Fruit fly (Drosophila melanogaster) whole organism, larva: ENCODE data around the gene CG40472.

Experiments
- noc ChIP-seq: fragments of 200-800 bp; sonication (Bioruptor generic); optimal IDR thresholded peaks from 3 replicates; lab custom pipeline; 2019; ENCODE audit warnings: missing biosample characterization, mild to moderate bottlenecking, missing genetic modification characterization, moderate library complexity

The CG40472 gene

DNA sequence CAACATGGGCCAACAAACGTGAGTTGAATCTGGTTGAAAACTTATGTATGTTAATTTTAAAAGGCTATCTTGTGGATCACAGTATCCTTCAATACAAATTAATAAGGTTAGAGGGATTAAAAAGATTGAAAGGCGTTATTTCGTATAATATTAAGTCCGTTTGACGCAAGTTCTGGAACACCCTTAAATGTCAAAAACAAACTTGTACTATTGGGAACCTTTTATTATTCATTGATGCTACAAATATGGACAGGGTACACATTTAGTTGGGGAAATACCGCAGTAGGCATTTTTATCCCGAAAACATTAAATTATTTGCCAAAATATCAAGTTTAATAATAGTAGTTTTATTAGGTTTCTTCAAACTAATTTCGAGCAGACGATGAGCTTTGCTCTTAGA is at the start of gene CG40472:
Gene CG40472 (plus strand): TSS at position 249 of the 400 bp plus-strand sequence.
- no peak for TF ChIP-seq noc

DNA sequence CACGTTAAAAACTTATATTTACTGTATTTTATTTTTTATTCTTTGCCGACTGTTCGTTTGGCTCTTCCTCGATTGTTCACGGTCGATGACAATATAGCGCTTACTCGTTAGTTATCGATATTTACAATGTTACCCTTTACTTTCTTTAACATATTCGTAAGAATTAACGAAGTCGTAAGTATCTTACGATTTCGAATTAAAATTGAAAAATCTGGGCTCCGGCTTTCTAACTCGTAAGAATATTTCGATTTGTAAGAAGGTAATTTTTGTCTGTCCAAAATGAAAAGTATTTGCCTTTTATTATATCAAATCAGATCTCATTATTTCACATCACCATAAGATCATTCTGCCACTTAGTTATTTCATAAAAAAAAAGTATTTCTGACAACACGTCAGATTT is 48.0 kb downstream of the CG40472 start:
- TF ChIP-seq noc = no peak

DNA sequence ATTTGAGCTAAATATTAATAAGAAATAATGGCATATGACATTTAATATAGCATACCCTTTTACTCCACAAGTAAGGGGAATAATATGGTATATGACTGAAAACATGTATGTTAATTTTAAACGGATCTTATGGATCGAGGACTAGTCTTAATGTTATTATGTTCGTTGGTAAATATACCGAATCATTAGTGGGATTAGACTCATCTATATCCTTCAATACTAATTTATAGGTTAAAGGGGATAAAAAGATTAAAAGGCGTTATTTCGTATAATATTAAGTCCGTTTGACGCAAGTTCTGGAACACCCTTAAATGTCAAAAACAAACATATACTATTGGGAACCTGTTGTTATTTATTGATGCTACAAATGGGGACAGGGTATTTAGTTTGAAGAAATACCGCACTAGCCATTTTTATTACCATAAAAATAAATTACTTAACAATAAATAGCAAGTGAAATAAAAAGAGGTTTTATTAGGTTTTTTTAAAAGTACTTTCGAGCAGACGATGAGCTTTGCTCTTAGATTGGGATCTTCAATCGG is 49.0 kb downstream of the CG40472 start, which contains the start of gene ND-AGGG:
Gene ND-AGGG (plus strand): TSS at position 416 of the 542 bp plus-strand sequence.
- no peak for TF ChIP-seq noc
